Fruit fly (Drosophila melanogaster) whole organism, embryonic: ENCODE results near the gene MRP.
A peak's percentile ranks its signal among the peaks of the same experiment; 100 is the strongest.

Source experiments
- Atf-2 ChIP-seq: fragments of 200-800 bp; sonication (Bioruptor generic); optimal IDR thresholded peaks from 2 replicates; lab custom pipeline; 2016; ENCODE audit warnings: missing biosample characterization, missing genetic modification characterization
- Awh ChIP-seq: fragments of 200-800 bp; sonication (Bioruptor generic); IDR thresholded peaks from 2 replicates; pipeline ENCODE4, ENCODE4 v1.3.6; 2022; ENCODE audit warnings: missing biosample characterization, missing genetic modification characterization
- CG10431 ChIP-seq: fragments of 200-800 bp; sonication (Bioruptor generic); optimal IDR thresholded peaks from 3 replicates; lab custom pipeline; 2018; ENCODE audit warnings: missing biosample characterization, mild to moderate bottlenecking, missing genetic modification characterization
- CG11456 ChIP-seq: fragments of 200-800 bp; sonication (Bioruptor generic); IDR thresholded peaks from 3 replicates; pipeline ENCODE4 v1.3.6; 2022; ENCODE audit warnings: missing biosample characterization, missing genetic modification characterization
- CG12104 ChIP-seq: fragments of 200-800 bp; sonication (Bioruptor generic); optimal IDR thresholded peaks from 3 replicates; lab custom pipeline; 2016; ENCODE audit warnings: missing biosample characterization, missing genetic modification characterization
- CG1529 ChIP-seq: fragments of 200-800 bp; sonication (Bioruptor generic); optimal IDR thresholded peaks from 3 replicates; lab custom pipeline; 2018; ENCODE audit warnings: missing biosample characterization, missing genetic modification characterization
- CG18011 ChIP-seq: fragments of 200-800 bp; sonication (Bioruptor generic); optimal IDR thresholded peaks from 2 replicates; lab custom pipeline; 2017; ENCODE audit warnings: missing biosample characterization, missing genetic modification characterization, mild to moderate bottlenecking, moderate library complexity, missing genotype
- CG18599 ChIP-seq: fragments of 200-800 bp; sonication (Bioruptor generic); optimal IDR thresholded peaks from 3 replicates; lab custom pipeline; 2017; ENCODE audit warnings: missing biosample characterization, missing genetic modification characterization, mild to moderate bottlenecking, moderate library complexity, missing genetic modification reagents
- CG2120 ChIP-seq: fragments of 200-800 bp; sonication (Bioruptor generic); optimal IDR thresholded peaks from 3 replicates; lab custom pipeline; 2016; ENCODE audit warnings: missing biosample characterization, missing genetic modification characterization
- CG2129 ChIP-seq: fragments of 200-800 bp; sonication (Bioruptor generic); IDR thresholded peaks from 2 replicates; pipeline ENCODE4 v1.3.6; 2022; ENCODE audit warnings: missing biosample characterization, missing genetic modification characterization; ENCODE audit not compliant: partially characterized antibody
- CG3163 ChIP-seq: fragments of 200-800 bp; sonication (Bioruptor generic); optimal IDR thresholded peaks from 3 replicates; lab custom pipeline; 2016; ENCODE audit warnings: missing biosample characterization, missing genetic modification characterization
- CG4328 ChIP-seq: fragments of 200-800 bp; sonication (Bioruptor generic); optimal IDR thresholded peaks from 3 replicates; lab custom pipeline; 2017; ENCODE audit warnings: missing biosample characterization, missing genetic modification reagents, missing genetic modification characterization
- CG9727 ChIP-seq: fragments of 200-800 bp; sonication (Bioruptor generic); optimal IDR thresholded peaks from 3 replicates; lab custom pipeline; 2017; ENCODE audit warnings: missing biosample characterization, mild to moderate bottlenecking, missing genetic modification characterization
- CG9797 ChIP-seq: fragments of 200-800 bp; sonication (Bioruptor generic); optimal IDR thresholded peaks from 3 replicates; lab custom pipeline; 2018; ENCODE audit warnings: missing biosample characterization, mild to moderate bottlenecking, missing genetic modification characterization
- CG9876 ChIP-seq: fragments of 200-800 bp; sonication (Bioruptor generic); optimal IDR thresholded peaks from 2 replicates; lab custom pipeline; 2016; ENCODE audit warnings: missing biosample characterization, missing genetic modification characterization
- ERR ChIP-seq: fragments of 200-800 bp; sonication (Bioruptor generic); optimal IDR thresholded peaks from 2 replicates; lab custom pipeline; 2016; ENCODE audit warnings: missing biosample characterization, missing genetic modification characterization
- Ets65A ChIP-seq: fragments of 200-800 bp; sonication (Bioruptor generic); peaks from one replicate; lab custom pipeline; 2016; ENCODE audit warnings: missing biosample characterization, missing genetic modification characterization
- HLH3B ChIP-seq: fragments of 200-800 bp; sonication (Bioruptor generic); IDR thresholded peaks from 2 replicates; pipeline ENCODE4 v1.3.6; 2022; ENCODE audit warnings: missing biosample characterization, missing genetic modification characterization
- Hand ChIP-seq: fragments of 200-800 bp; sonication (Bioruptor generic); optimal IDR thresholded peaks from 2 replicates; lab custom pipeline; 2017; ENCODE audit warnings: mild to moderate bottlenecking, missing biosample characterization, missing genetic modification reagents, missing genetic modification characterization
- Lim3 ChIP-seq: fragments of 200-800 bp; sonication (Bioruptor generic); IDR thresholded peaks from 2 replicates; pipeline ENCODE4 v1.3.6; 2022; ENCODE audit warnings: missing biosample characterization, missing genetic modification characterization
- NFAT ChIP-seq: fragments of 200-800 bp; sonication (Bioruptor generic); IDR thresholded peaks from 2 replicates; pipeline ENCODE4 v1.3.6; 2022; ENCODE audit warnings: missing biosample characterization, missing genetic modification characterization
- PHDP ChIP-seq: fragments of 200-800 bp; sonication (Bioruptor generic); optimal IDR thresholded peaks from 3 replicates; lab custom pipeline; 2018; ENCODE audit warnings: missing biosample characterization, mild to moderate bottlenecking, missing genetic modification characterization, moderate library complexity
- Pdp1 ChIP-seq, 2 experiments: fragments of 200-800 bp; sonication (Bioruptor generic); optimal IDR thresholded peaks; 3 replicates each; lab custom pipeline; 2016; ENCODE audit warnings: missing biosample characterization in 2 of 2, missing genetic modification characterization in 2 of 2, mild to moderate bottlenecking in 1 of 2, moderate library complexity in 1 of 2
- Sry-β ChIP-seq: fragments of 200-800 bp; sonication (Bioruptor generic); optimal IDR thresholded peaks from 2 replicates; lab custom pipeline; 2018; ENCODE audit warnings: missing biosample characterization, mild to moderate bottlenecking, missing genetic modification characterization, moderate library complexity
- YL-1 ChIP-seq: fragments of 200-800 bp; sonication (Bioruptor generic); optimal IDR thresholded peaks from 3 replicates; lab custom pipeline; 2017; ENCODE audit warnings: missing biosample characterization, mild to moderate bottlenecking, missing genetic modification characterization
- br ChIP-seq: fragments of >200 bp; optimal IDR thresholded peaks from 2 replicates; lab custom pipeline; 2017
- dan ChIP-seq: fragments of 200-800 bp; sonication (Bioruptor generic); IDR thresholded peaks from 2 replicates; pipeline ENCODE4 v1.3.6; 2022; ENCODE audit warnings: missing biosample characterization, missing genetic modification characterization
- dysf ChIP-seq: fragments of 200-800 bp; sonication (Bioruptor generic); IDR thresholded peaks from 3 replicates; pipeline ENCODE4 v1.3.6; 2022; ENCODE audit warnings: missing biosample characterization, missing genetic modification characterization
- fd102C ChIP-seq: fragments of 200-800 bp; sonication (Bioruptor generic); optimal IDR thresholded peaks from 2 replicates; lab custom pipeline; 2018; ENCODE audit warnings: missing biosample characterization, mild to moderate bottlenecking, missing genetic modification characterization, moderate library complexity
- fd96Cb ChIP-seq: fragments of 200-800 bp; sonication (Bioruptor generic); optimal IDR thresholded peaks from 2 replicates; lab custom pipeline; 2018; ENCODE audit warnings: missing biosample characterization, mild to moderate bottlenecking, missing genetic modification characterization, moderate library complexity
- gem ChIP-seq: fragments of 200-800 bp; sonication (Bioruptor generic); optimal IDR thresholded peaks from 2 replicates; lab custom pipeline; 2019; ENCODE audit warnings: missing biosample characterization, mild to moderate bottlenecking, missing genetic modification characterization, moderate library complexity
- ham ChIP-seq: fragments of 200-800 bp; sonication (Bioruptor generic); IDR thresholded peaks from 2 replicates; pipeline ENCODE4 v1.3.6; 2022; ENCODE audit warnings: missing biosample characterization, missing genetic modification characterization
- kah ChIP-seq: fragments of 200-800 bp; sonication (Bioruptor generic); optimal IDR thresholded peaks from 2 replicates; lab custom pipeline; 2018; ENCODE audit warnings: missing biosample characterization, mild to moderate bottlenecking, missing genetic modification characterization
- lola ChIP-seq, 3 experiments: fragments of >200 bp in 2 of 3; fragments of 200-800 bp in 1 of 3; sonication (Bioruptor generic) in 1 of 3; optimal IDR thresholded peaks; 2 replicates each; lab custom pipeline; 2017 to 2019; ENCODE audit warnings: missing biosample characterization in 3 of 3, missing genetic modification characterization in 3 of 3, mild to moderate bottlenecking in 1 of 3, moderate library complexity in 1 of 3
- luna ChIP-seq: fragments of 200-800 bp; sonication (Bioruptor generic); optimal IDR thresholded peaks from 2 replicates; lab custom pipeline; 2016; ENCODE audit warnings: missing biosample characterization, missing genetic modification characterization
- nerfin-1 ChIP-seq: fragments of 200-800 bp; sonication (Bioruptor generic); optimal IDR thresholded peaks from 3 replicates; lab custom pipeline; 2019; ENCODE audit warnings: missing biosample characterization, mild to moderate bottlenecking, missing genetic modification characterization, moderate library complexity
- otp ChIP-seq: fragments of 200-800 bp; sonication (Bioruptor generic); IDR thresholded peaks from 3 replicates; pipeline ENCODE4, ENCODE4 v1.3.6; 2022; ENCODE audit warnings: missing biosample characterization, missing genetic modification characterization
- prd ChIP-seq, 3 experiments: fragments of >200 bp in 2 of 3; fragments of 200-800 bp in 1 of 3; sonication (Bioruptor generic) in 1 of 3; optimal IDR thresholded peaks in 2 of 3; IDR thresholded peaks in 1 of 3; 2 replicates in 2 of 3; 3 replicates in 1 of 3; pipeline versions ENCODE4 v1.3.6 to Lab custom; 2017 to 2022; ENCODE audit warnings: missing biosample characterization in 1 of 3, missing genetic modification characterization in 1 of 3
- salm ChIP-seq: fragments of 200-800 bp; sonication (Bioruptor generic); optimal IDR thresholded peaks from 2 replicates; lab custom pipeline; 2018; ENCODE audit warnings: missing biosample characterization, mild to moderate bottlenecking, missing genetic modification characterization
- sisA ChIP-seq: fragments of 200-800 bp; sonication (Bioruptor generic); IDR thresholded peaks from 2 replicates; pipeline ENCODE4 v1.3.6; 2022; ENCODE audit warnings: missing biosample characterization, missing genetic modification characterization
- slou ChIP-seq: fragments of 200-800 bp; sonication (Bioruptor generic); optimal IDR thresholded peaks from 3 replicates; lab custom pipeline; 2016; ENCODE audit warnings: missing biosample characterization, missing genetic modification characterization
- sqz ChIP-seq: fragments of 200-800 bp; sonication (Bioruptor generic); optimal IDR thresholded peaks from 3 replicates; lab custom pipeline; 2018; ENCODE audit warnings: missing biosample characterization, mild to moderate bottlenecking, missing genetic modification characterization
- tgo ChIP-seq: fragments of 200-800 bp; sonication (Bioruptor generic); IDR thresholded peaks from 3 replicates; pipeline ENCODE4 v1.3.6; 2022; ENCODE audit warnings: missing biosample characterization, missing genetic modification characterization
- tin ChIP-seq: fragments of 200-800 bp; sonication (Bioruptor generic); optimal IDR thresholded peaks from 3 replicates; lab custom pipeline; 2016; ENCODE audit warnings: missing biosample characterization, missing genetic modification characterization
- toy ChIP-seq: fragments of 200-800 bp; sonication (Bioruptor generic); IDR thresholded peaks from 2 replicates; pipeline ENCODE4 v1.3.6; 2022; ENCODE audit warnings: missing biosample characterization, missing genetic modification characterization
- ttk ChIP-seq: fragments of 200-800 bp; sonication (Bioruptor generic); IDR thresholded peaks from 2 replicates; pipeline ENCODE4 v2.1.2; 2022; ENCODE audit warnings: missing biosample characterization, missing genetic modification characterization
- vfl ChIP-seq: fragments of 200-800 bp; sonication (Bioruptor generic); optimal IDR thresholded peaks from 2 replicates; lab custom pipeline; 2016; ENCODE audit warnings: missing biosample characterization, missing genetic modification characterization
- vnd ChIP-seq: fragments of 200-800 bp; sonication (Bioruptor generic); IDR thresholded peaks from 3 replicates; pipeline ENCODE4 v1.3.6; 2022; ENCODE audit warnings: missing biosample characterization, missing genetic modification characterization; ENCODE audit not compliant: partially characterized antibody

The MRP gene

DNA sequence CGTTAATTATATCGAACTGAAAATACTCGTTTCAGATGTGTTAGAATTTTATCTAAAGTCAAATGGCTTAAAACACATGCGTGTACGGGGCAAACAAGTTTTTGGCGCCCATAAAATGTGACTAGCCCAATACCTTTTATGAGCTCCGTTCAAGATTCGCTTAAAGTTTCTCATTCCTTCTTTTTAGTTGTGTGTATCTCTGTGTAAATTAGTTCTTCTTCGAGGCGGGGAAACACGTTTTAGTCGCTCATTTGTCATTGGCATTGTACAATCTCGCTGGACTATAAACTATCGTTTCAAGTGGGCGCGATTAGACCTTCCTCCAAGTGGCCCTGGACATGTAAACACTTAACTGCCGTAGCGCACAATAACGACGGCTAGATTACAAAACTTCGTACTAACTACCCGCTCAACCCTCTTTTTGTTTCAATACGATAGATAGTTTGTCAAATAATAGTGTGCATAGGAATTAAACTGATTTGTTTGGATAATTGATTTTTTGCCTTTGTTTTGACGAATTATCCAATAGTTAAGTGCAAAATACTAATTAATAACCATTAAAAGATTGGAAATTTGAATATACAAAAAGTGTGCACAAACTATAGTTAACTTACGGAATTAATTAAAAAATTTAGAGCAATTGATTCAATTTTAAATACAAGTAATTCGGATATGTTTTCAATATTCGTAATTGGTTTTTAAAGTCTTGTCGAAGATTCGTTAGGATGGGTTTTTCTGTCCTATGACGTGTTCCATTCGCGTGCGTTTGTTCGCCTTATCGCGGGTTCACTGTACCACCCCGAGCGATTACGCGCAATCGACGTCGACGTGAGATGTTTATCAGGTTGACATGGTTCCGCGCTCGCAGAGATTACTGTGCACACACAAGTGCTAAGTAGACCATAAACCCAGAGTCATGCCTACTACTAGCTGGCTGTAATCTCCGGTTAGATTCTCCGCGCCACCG, 1.9 kb downstream of the MRP start (continued):
- TF ChIP-seq toy (GFP tag; lab: Robert Waterston, UW) (no peak), ERR (GFP tag; lab: Kevin White, UChicago) (no peak), gem (tag; lab: Kevin White, UChicago) (peak; percentile 58), Sry-β (GFP tag; lab: Kevin White, UChicago) (no peak), CG4328 (GFP tag; lab: Kevin White, UChicago) (peak; percentile 29), salm (no peak), ham (no peak), ttk (GFP tag; lab: Robert Waterston, UW) (peak; percentile 23; the same call in 1 of the 2 replicates), CG2129 (GFP tag; lab: Robert Waterston, UW) (no peak), CG3163 (GFP tag; lab: Kevin White, UChicago) (no peak), fd102C (no peak), CG1529 (GFP tag; lab: Kevin White, UChicago) (no peak), CG18599 (peak; percentile 71), CG9727 (GFP tag; lab: Kevin White, UChicago) (peak; percentile 59), Hand (GFP tag; lab: Kevin White, UChicago) (no peak), Atf-2 (GFP tag; lab: Kevin White, UChicago) (no peak), luna (GFP tag; lab: Kevin White, UChicago) (no peak), br (lab: Kevin White, UChicago) (no peak), fd96Cb (tag; lab: Kevin White, UChicago) (no peak), HLH3B (GFP tag; lab: Robert Waterston, UW) (peak; percentile 61), dysf (GFP tag; lab: Robert Waterston, UW) (peak; percentile 58; the same call in 2 of the 3 replicates), nerfin-1 (peak; percentile 38), vfl (GFP tag; lab: Kevin White, UChicago) (peak; percentile 17), dan (GFP tag; lab: Robert Waterston, UW) (no peak), sqz (GFP tag; lab: Kevin White, UChicago) (no peak), Ets65A (GFP tag; lab: Kevin White, UChicago) (peak; percentile 62), CG18011 (GFP tag; lab: Kevin White, UChicago) (no peak), otp (GFP tag; lab: Robert Waterston, UW) (peak; percentile 37; the same call in 1 of the 3 replicates), tin (peak; percentile 16), prd (optimal IDR thresholded peaks at IDR 0.05; lab: Kevin White, UChicago) (no peak), prd (GFP tag; IDR thresholded peaks at IDR 0.05; lab: Robert Waterston, UW) (peak; percentile 74), Pdp1 (GFP tag; optimal IDR thresholded peaks at IDR 0.05; lab: Kevin White, UChicago) (peak; percentile 37 to 81), NFAT (GFP tag; lab: Robert Waterston, UW) (0 out of 2 replicates have a peak, but pooled peaks have one; percentile 4), tgo (GFP tag; lab: Robert Waterston, UW) (peak; percentile 60), Awh (GFP tag; lab: Robert Waterston, UW) (no peak; the same call in 1 of the 2 replicates), CG9876 (GFP tag; lab: Kevin White, UChicago) (no peak), PHDP (tag; lab: Kevin White, UChicago) (peak; percentile 39), Lim3 (no peak), CG10431 (GFP tag; lab: Kevin White, UChicago) (no peak), CG2120 (GFP tag; lab: Kevin White, UChicago) (peak; percentile 62), vnd (no peak), CG11456 (GFP tag; lab: Robert Waterston, UW) (no peak), slou (GFP tag; lab: Kevin White, UChicago) (no peak), YL-1 (no peak), CG12104 (GFP tag; lab: Kevin White, UChicago) (peak; percentile 10), sisA (GFP tag; lab: Robert Waterston, UW) (peak; percentile 50; the same call in 1 of the 2 replicates), lola (GFP tag; optimal IDR thresholded peaks at IDR 0.05; lab: Kevin White, UChicago) (no peak), kah (GFP tag; lab: Kevin White, UChicago) (no peak), CG9797 (no peak)
